Fruit fly (Drosophila melanogaster): ENCODE data around the gene Mulk.
A peak's percentile ranks its signal among the peaks of the same experiment; 100 is the strongest.

The Mulk gene

DNA sequence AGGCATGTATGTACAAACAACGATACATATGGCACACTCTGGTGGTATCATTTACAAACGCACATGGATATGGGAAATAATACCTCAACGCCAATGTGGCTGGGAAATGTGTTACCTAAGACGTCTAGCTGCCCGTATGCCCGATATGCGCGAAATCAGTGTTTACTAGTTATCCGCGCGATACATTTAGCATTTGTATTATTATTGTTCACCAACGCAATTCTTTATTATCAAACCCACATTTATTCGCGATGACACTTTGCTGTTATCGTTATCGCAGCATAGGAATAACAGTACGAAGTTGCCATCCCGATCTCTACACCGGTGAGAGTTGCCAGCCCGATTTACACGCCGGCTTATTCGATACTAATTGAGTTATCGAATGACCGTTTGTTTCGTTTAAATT lies 23.1 kb upstream of the Mulk start, which contains the start of gene chico:
Gene chico (minus strand): TSS at position 294 of the 406 bp plus-strand sequence.
- TF ChIP-seq Pif1A (GFP tag; optimal IDR thresholded peaks at IDR 0.05) (no peak), CG32121 (GFP tag; IDR thresholded peaks at IDR 0.05) (no peak), rn (GFP tag; IDR thresholded peaks at IDR 0.05) (no peak), CG14655 (GFP tag; optimal IDR thresholded peaks at IDR 0.05) (no peak), CG15710 (tag; optimal IDR thresholded peaks at IDR 0.05) (no peak), CG8301 (tag; optimal IDR thresholded peaks at IDR 0.05) (no peak), EcR (GFP tag; optimal IDR thresholded peaks at IDR 0.05) (no peak), D1 (tag; optimal IDR thresholded peaks at IDR 0.05) (no peak), CG4496 (GFP tag; IDR thresholded peaks at IDR 0.05) (no peak), CG17806 (tag; optimal IDR thresholded peaks at IDR 0.05) (no peak), Ets98B (GFP tag; IDR thresholded peaks at IDR 0.05) (no peak), gl (tag; optimal IDR thresholded peaks at IDR 0.05) (no peak), CG8159 (tag; optimal IDR thresholded peaks at IDR 0.05) (no peak), fd96Ca (GFP tag; IDR thresholded peaks at IDR 0.05) (no peak), CG9948 (tag; optimal IDR thresholded peaks at IDR 0.05) (no peak), CG12605 (GFP tag; IDR thresholded peaks at IDR 0.05) (no peak), Snoo (tag; optimal IDR thresholded peaks at IDR 0.05) (no peak), CG13204 (GFP tag; optimal IDR thresholded peaks at IDR 0.05) (no peak), CG34367 (tag; optimal IDR thresholded peaks at IDR 0.05) (no peak), Pif1B (GFP tag; optimal IDR thresholded peaks at IDR 0.05) (no peak)

DNA sequence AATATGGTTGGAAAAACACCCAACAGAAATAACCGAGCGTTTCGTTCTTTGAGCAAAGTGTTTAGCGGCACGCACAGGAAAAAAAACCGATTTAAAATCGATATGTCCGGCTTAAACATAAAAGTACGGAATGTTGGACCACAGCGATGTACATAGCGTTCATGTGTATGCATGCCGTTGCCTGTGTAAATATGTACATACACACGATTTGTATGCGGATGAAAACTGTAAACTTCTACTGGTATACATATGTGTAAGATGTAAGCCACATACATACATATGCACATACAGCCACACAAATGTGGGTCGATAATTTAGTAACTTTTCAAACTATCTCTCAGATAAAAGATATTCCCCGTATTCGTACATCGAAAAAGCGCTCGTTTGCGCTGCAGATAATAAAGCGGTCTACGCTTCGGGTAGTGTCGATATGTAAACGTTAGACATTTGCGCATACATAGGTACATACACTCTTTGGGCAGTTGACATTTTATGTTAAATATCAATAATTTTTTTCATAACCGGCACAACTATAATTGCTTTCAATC lies 20.1 kb upstream of the Mulk start:
- TF ChIP-seq CG8159 (tag; optimal IDR thresholded peaks at IDR 0.05) (no peak), CG17806 (tag; optimal IDR thresholded peaks at IDR 0.05) (no peak), fd96Ca (GFP tag; IDR thresholded peaks at IDR 0.05) (no peak), CG10348 (GFP tag; IDR thresholded peaks at IDR 0.05) (no peak), CG34367 (tag; optimal IDR thresholded peaks at IDR 0.05) (no peak)

DNA sequence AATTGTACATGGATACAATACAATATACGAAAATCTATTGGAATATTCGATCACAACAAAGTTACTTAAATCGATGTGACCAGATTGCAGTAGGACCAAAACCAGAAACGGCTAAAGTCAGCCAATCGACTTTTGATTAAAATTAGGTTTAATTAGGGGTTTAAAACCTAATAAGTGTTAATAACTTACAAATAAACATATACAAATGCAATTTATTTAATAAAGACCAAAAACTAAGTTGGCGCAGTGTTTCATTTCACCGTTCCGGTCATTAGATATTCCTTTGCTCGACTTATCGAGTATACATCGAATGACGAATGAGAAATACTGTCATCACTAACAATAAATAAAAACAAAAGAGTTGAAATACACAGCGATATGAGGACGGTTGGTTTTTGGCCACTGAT lies 19.4 kb upstream of the Mulk start, which contains the start of the genes bsk and CG31717:
Gene bsk (minus strand): TSS at position 61 of the 407 bp plus-strand sequence.
Gene CG31717 (plus strand): TSS at position 297 of the 407 bp plus-strand sequence.
- TF ChIP-seq EcR (GFP tag; optimal IDR thresholded peaks at IDR 0.05) (peak; percentile 43), CG9948 (tag; optimal IDR thresholded peaks at IDR 0.05) (no peak)

DNA sequence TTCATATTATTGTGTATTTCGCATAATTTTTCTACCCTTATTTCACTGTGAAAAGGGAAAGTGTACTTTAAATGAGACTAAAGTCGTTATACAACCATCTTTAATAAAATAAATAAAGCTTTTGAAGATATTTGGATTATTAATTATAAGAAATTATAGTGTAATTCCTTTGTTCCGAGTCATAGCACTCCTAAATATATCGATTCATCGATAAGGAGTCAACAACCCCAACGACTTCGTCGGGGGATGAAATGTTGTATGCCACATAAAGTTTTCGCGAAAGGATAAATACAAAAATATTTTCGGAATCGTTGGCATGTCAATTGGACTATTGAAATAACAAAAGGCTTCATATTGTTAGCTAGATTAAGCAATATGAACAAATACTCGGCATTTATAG lies 18.3 kb upstream of the Mulk start, which contains the start of gene Ror:
Gene Ror (plus strand): TSS at position 252 of the 400 bp plus-strand sequence.
- TF ChIP-seq D1 (tag; optimal IDR thresholded peaks at IDR 0.05): no peak
- peak; percentile 69 for TF ChIP-seq EcR (GFP tag; optimal IDR thresholded peaks at IDR 0.05)

DNA sequence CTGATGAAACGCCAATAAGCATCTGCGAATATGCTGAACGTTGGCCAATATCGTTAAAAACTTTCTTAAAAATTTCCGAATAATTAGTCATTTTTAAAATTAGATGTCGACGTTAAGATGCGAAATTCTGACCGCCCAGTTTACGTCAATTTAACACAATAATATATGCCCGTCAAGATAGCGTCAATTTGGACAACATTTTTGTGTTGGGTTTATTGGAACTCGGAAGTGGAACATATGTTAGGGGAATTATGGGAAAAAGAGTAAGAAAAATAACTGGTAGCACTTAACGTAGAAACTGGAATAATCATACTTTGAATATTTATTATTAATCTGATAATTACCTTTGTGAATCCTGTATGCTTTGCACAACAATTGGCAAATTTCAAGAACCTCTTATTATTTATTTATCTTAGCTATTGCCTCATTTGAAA lies 14.1 kb upstream of the Mulk start, which contains the start of gene CG5676:
Gene CG5676 (minus strand): TSS at position 167 of the 434 bp plus-strand sequence.
- TF ChIP-seq CG9948 (tag; optimal IDR thresholded peaks at IDR 0.05): no peak
- no peak for TF ChIP-seq CG4496 (GFP tag; IDR thresholded peaks at IDR 0.05)
- peak; percentile 67 for TF ChIP-seq D1 (tag; optimal IDR thresholded peaks at IDR 0.05)
- TF ChIP-seq Pif1A (GFP tag; optimal IDR thresholded peaks at IDR 0.05): no peak
- TF ChIP-seq fd96Ca (GFP tag; IDR thresholded peaks at IDR 0.05): no peak
- TF ChIP-seq CG14655 (GFP tag; optimal IDR thresholded peaks at IDR 0.05): no peak

DNA sequence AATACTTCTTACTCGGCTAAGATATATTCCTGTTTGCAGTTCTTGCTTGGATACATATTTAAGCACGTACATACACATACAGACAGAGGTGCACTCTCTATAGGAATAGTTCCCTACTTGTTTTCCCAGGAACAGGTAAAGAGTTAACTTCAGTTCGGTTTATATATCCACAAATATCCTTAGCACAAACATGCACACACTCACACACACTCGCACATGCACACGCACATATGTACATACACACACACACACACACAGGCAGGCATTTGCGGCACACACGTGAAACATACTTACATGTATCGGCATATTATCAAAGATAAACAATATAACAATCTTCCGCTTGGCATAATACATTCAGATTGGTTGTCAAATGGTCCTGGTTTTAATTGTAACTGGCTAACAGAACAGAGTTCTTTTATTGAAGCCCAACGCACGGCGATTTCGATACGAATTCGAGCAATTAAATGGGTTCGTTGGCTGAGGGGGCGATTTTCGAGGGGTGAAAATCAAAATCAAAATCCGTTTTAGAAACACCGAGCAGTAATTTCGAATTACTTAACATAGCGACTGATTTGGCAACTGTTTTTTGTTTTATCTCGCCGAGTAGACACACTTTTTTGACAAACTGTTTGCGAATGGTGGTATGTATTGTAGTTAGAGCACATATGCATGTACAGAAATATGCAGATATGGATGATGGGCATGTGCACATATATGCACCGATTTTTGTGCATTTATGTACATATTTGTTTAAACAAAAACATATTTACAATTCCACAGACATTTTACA lies 9.7 kb upstream of the Mulk start:
- no peak for TF ChIP-seq CG15710 (tag; optimal IDR thresholded peaks at IDR 0.05)
- no peak for TF ChIP-seq EcR (GFP tag; optimal IDR thresholded peaks at IDR 0.05)
- TF ChIP-seq CG10348 (GFP tag; IDR thresholded peaks at IDR 0.05): no peak
- TF ChIP-seq CG8301 (tag; optimal IDR thresholded peaks at IDR 0.05): no peak
- TF ChIP-seq Pif1A (GFP tag; optimal IDR thresholded peaks at IDR 0.05): no peak
- no peak for TF ChIP-seq CG12605 (GFP tag; IDR thresholded peaks at IDR 0.05)
- no peak for TF ChIP-seq Ets98B (GFP tag; IDR thresholded peaks at IDR 0.05)
- no peak for TF ChIP-seq CG9948 (tag; optimal IDR thresholded peaks at IDR 0.05)
- TF ChIP-seq Pif1B (GFP tag; optimal IDR thresholded peaks at IDR 0.05): no peak
- no peak; the same call in 2 of the 3 replicates for TF ChIP-seq CG4496 (GFP tag; IDR thresholded peaks at IDR 0.05)
- TF ChIP-seq CG13204 (GFP tag; optimal IDR thresholded peaks at IDR 0.05): no peak
- TF ChIP-seq D1 (tag; optimal IDR thresholded peaks at IDR 0.05): no peak

Data from whole organism, pupa.